Fruit fly (Drosophila melanogaster): ENCODE measurements around the gene spo.

Gene spo

dm6 chr3L:5556195-5556594 is 36.2 kb downstream of the spo start:
- TF ChIP-seq psq (optimal IDR thresholded peaks at IDR 0.05) = no peak
- TF ChIP-seq insv (optimal IDR thresholded peaks at IDR 0.05) = no peak
- no peak for TF ChIP-seq Sin3A (optimal IDR thresholded peaks at IDR 0.05)
- no peak for TF ChIP-seq ttk (optimal IDR thresholded peaks at IDR 0.05)
- TF ChIP-seq Myc (optimal IDR thresholded peaks at IDR 0.05) = no peak
- no peak for TF ChIP-seq h (optimal IDR thresholded peaks at IDR 0.05)

dm6 chr3L:5554377-5554776 is 38.0 kb downstream of the spo start:
- no peak for TF ChIP-seq h (optimal IDR thresholded peaks at IDR 0.05)
- TF ChIP-seq ttk (optimal IDR thresholded peaks at IDR 0.05) = no peak
- TF ChIP-seq insv (optimal IDR thresholded peaks at IDR 0.05) = no peak
- TF ChIP-seq Myc (optimal IDR thresholded peaks at IDR 0.05) = no peak
- TF ChIP-seq Sin3A (optimal IDR thresholded peaks at IDR 0.05) = no peak
- no peak for TF ChIP-seq psq (optimal IDR thresholded peaks at IDR 0.05)

- no peak for TF ChIP-seq ttk (optimal IDR thresholded peaks at IDR 0.05)
- TF ChIP-seq h (optimal IDR thresholded peaks at IDR 0.05) = no peak
- TF ChIP-seq psq (optimal IDR thresholded peaks at IDR 0.05) = no peak
- no peak for TF ChIP-seq Myc (optimal IDR thresholded peaks at IDR 0.05)
- TF ChIP-seq Sin3A (optimal IDR thresholded peaks at IDR 0.05) = no peak
- TF ChIP-seq insv (optimal IDR thresholded peaks at IDR 0.05) = no peak
Measured at dm6 chr3L:5553717-5554116, 38.7 kb downstream of the spo start.

dm6 chr3L:5551087-5551486 is 41.3 kb downstream of the spo start, which contains the start of gene frm:
TSS of gene frm (minus strand) at chr3L:5551159.
- TF ChIP-seq insv (optimal IDR thresholded peaks at IDR 0.05) (no peak), psq (optimal IDR thresholded peaks at IDR 0.05) (no peak), h (optimal IDR thresholded peaks at IDR 0.05) (no peak), ttk (optimal IDR thresholded peaks at IDR 0.05) (no peak), Myc (optimal IDR thresholded peaks at IDR 0.05) (no peak), Sin3A (optimal IDR thresholded peaks at IDR 0.05) (no peak)

dm6 chr3L:5548524-5549084 is 43.8 kb downstream of the spo start:
- TF ChIP-seq ttk (optimal IDR thresholded peaks at IDR 0.05) (no peak), Myc (optimal IDR thresholded peaks at IDR 0.05) (no peak), psq (optimal IDR thresholded peaks at IDR 0.05) (no peak)

dm6 chr3L:5542772-5543371 is 49.5 kb downstream of the spo start:
- TF ChIP-seq Sin3A (optimal IDR thresholded peaks at IDR 0.05) (no peak), Myc (optimal IDR thresholded peaks at IDR 0.05) (no peak), psq (optimal IDR thresholded peaks at IDR 0.05) (no peak), h (optimal IDR thresholded peaks at IDR 0.05) (no peak), ttk (optimal IDR thresholded peaks at IDR 0.05) (no peak), insv (optimal IDR thresholded peaks at IDR 0.05) (no peak)

dm6 chr3L:5540637-5541241 is 51.6 kb downstream of the spo start:
- TF ChIP-seq Sin3A (optimal IDR thresholded peaks at IDR 0.05) (no peak), insv (optimal IDR thresholded peaks at IDR 0.05) (no peak), h (optimal IDR thresholded peaks at IDR 0.05) (no peak), Myc (optimal IDR thresholded peaks at IDR 0.05) (no peak), ttk (optimal IDR thresholded peaks at IDR 0.05) (no peak), psq (optimal IDR thresholded peaks at IDR 0.05) (no peak)
